Fruit fly (Drosophila melanogaster): Measurements from ENCODE around the gene Tsp3A.

Gene Tsp3A

dm6 chrX:2591315-2591999 lies 28.1 kb downstream of the Tsp3A start (continued):
- TF ChIP-seq dysf (GFP tag; IDR thresholded peaks at IDR 0.05), result peak; percentile 56; the same call in 2 of the 3 replicates
- peak in 1 of 2 experiments; percentile 48 for TF ChIP-seq Hr51 (GFP tag; optimal IDR thresholded peaks at IDR 0.05)
- TF ChIP-seq CG6683 (GFP tag; optimal IDR thresholded peaks at IDR 0.05), result peak; percentile 5
- TF ChIP-seq CG10366 (GFP tag; IDR thresholded peaks at IDR 0.05), result no peak
- no peak for TF ChIP-seq Asciz (GFP tag; optimal IDR thresholded peaks at IDR 0.05)
- TF ChIP-seq PHDP (tag; optimal IDR thresholded peaks at IDR 0.05), result peak; percentile 24
- no peak for TF ChIP-seq az2 (GFP tag; optimal IDR thresholded peaks at IDR 0.05)
- no peak for TF ChIP-seq sima (GFP tag; optimal IDR thresholded peaks at IDR 0.05)
- TF ChIP-seq sens-2 (GFP tag; IDR thresholded peaks at IDR 0.05), result no peak
- TF ChIP-seq Nf-YC (tag; optimal IDR thresholded peaks at IDR 0.05), result peak; percentile 9
- TF ChIP-seq C15 (GFP tag; IDR thresholded peaks at IDR 0.05), result no peak
- no peak for TF ChIP-seq CG30431 (GFP tag; optimal IDR thresholded peaks at IDR 0.05)
- no peak for TF ChIP-seq CG17829 (tag; optimal IDR thresholded peaks at IDR 0.05)
- TF ChIP-seq caup (GFP tag; optimal IDR thresholded peaks at IDR 0.05; ENCODE audit: severe bottlenecking), result peak; percentile 15
- peak; percentile 6 for TF ChIP-seq phol (tag; optimal IDR thresholded peaks at IDR 0.05)
- peak; percentile 34 for TF ChIP-seq corto (GFP tag; optimal IDR thresholded peaks at IDR 0.05)
- TF ChIP-seq Lpt (GFP tag; optimal IDR thresholded peaks at IDR 0.05), result no peak
- 0 out of 2 replicates have a peak, but pooled peaks have one; percentile 24 for TF ChIP-seq CG14441 (GFP tag; IDR thresholded peaks at IDR 0.05)
- peak; percentile 57 for TF ChIP-seq CG9727 (GFP tag; optimal IDR thresholded peaks at IDR 0.05)
- peak; percentile 34; the same call in 1 of the 2 replicates for TF ChIP-seq CG3847 (GFP tag; IDR thresholded peaks at IDR 0.05)
- no peak for TF ChIP-seq Dref (GFP tag; IDR thresholded peaks at IDR 0.05)
- no peak for TF ChIP-seq BEAF-32 (GFP tag; optimal IDR thresholded peaks at IDR 0.05)
- peak; percentile 56 for TF ChIP-seq Hmr (GFP tag; optimal IDR thresholded peaks at IDR 0.05)
- no peak for TF ChIP-seq CG8089 (GFP tag; optimal IDR thresholded peaks at IDR 0.05)
- no peak for TF ChIP-seq ara (GFP tag; IDR thresholded peaks at IDR 0.05)
- TF ChIP-seq ro (GFP tag; IDR thresholded peaks at IDR 0.05), result no peak
- TF ChIP-seq hth (optimal IDR thresholded peaks at IDR 0.05), result no peak
- no peak for TF ChIP-seq CG4707 (GFP tag; optimal IDR thresholded peaks at IDR 0.05)
- peak; percentile 42 for TF ChIP-seq CG10543 (GFP tag; optimal IDR thresholded peaks at IDR 0.05)
- peak; percentile 27 for TF ChIP-seq CG15514 (GFP tag; optimal IDR thresholded peaks at IDR 0.05)
- TF ChIP-seq org-1 (GFP tag; optimal IDR thresholded peaks at IDR 0.05), result peak; percentile 41
- peak; percentile 23 for TF ChIP-seq scrt (GFP tag; optimal IDR thresholded peaks at IDR 0.05)
- no peak for TF ChIP-seq Dfd (GFP tag; optimal IDR thresholded peaks at IDR 0.05)
- no peak for TF ChIP-seq CG6272 (GFP tag; IDR thresholded peaks at IDR 0.05)
- TF ChIP-seq stc (GFP tag; IDR thresholded peaks at IDR 0.05), result no peak
- no peak for TF ChIP-seq zfh2 (GFP tag; optimal IDR thresholded peaks at IDR 0.05)
- TF ChIP-seq CG17359 (tag; optimal IDR thresholded peaks at IDR 0.05), result peak; percentile 16
- peak; percentile 21; the same call in 1 of the 2 replicates for TF ChIP-seq Rfx (GFP tag; IDR thresholded peaks at IDR 0.05)
- no peak for TF ChIP-seq HLH4C (GFP tag; IDR thresholded peaks at IDR 0.05; ENCODE audit: partially characterized antibody)
- TF ChIP-seq gem (tag; optimal IDR thresholded peaks at IDR 0.05), result peak; percentile 46
- TF ChIP-seq sna (GFP tag; IDR thresholded peaks at IDR 0.05; ENCODE audit: partially characterized antibody), result no peak
- TF ChIP-seq Oli (tag; optimal IDR thresholded peaks at IDR 0.05), result peak; percentile 5
- no peak for TF ChIP-seq bowl (GFP tag; IDR thresholded peaks at IDR 0.05)
- TF ChIP-seq CG1233 (GFP tag; optimal IDR thresholded peaks at IDR 0.05), result peak; percentile 37
- peak; percentile 27 for TF ChIP-seq fd3F (GFP tag; optimal IDR thresholded peaks at IDR 0.05)
- peak; percentile 48 for TF ChIP-seq CoRest (tag; optimal IDR thresholded peaks at IDR 0.05)
- TF ChIP-seq Ets65A (GFP tag), result peak; percentile 80
- no peak for TF ChIP-seq CG2875 (GFP tag; optimal IDR thresholded peaks at IDR 0.05)
- TF ChIP-seq lbe (GFP tag; optimal IDR thresholded peaks at IDR 0.05), result no peak
